Worm (Caenorhabditis elegans): Measurements from ENCODE around the gene idpp-4.

The idpp-4 gene

DNA sequence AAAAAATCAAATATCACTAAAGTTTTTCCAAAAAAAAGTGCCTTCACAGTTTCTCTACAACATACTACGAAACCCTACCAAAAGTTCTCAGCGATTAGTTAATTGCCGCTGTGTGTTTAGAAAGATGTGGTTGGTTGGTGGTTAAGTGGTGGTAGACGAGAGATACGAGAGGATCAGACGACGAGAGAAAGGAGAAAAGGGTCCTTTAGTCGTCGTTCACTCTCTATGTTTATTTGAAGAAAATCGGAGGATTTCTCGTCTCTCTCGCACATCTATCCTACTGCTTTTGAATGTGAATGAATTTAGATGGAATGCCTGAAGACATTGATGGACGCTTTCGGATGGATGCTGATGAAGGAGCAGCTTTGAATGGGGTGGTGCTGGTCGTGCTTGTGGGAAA, 49.6 kb downstream of the idpp-4 start (continued):
- TF ChIP-seq lin-39 (tag; optimal IDR thresholded peaks at IDR 0.05) (no peak), elt-3 (tag; optimal IDR thresholded peaks at IDR 0.05) (no peak), lsy-2 (tag; optimal IDR thresholded peaks at IDR 0.05) (no peak), tlp-1 (tag; optimal IDR thresholded peaks at IDR 0.05) (no peak)

- TF ChIP-seq egl-13 (tag; optimal IDR thresholded peaks at IDR 0.05), result no peak
- peak; percentile 8 for TF ChIP-seq elt-2 (tag; optimal IDR thresholded peaks at IDR 0.05)
Observed at ce11 chrII:10373016-10373415, 51.8 kb downstream of the idpp-4 start.

- TF ChIP-seq snu-23 (GFP tag; optimal IDR thresholded peaks at IDR 0.05) (peak; percentile 10), ztf-11 (tag; optimal IDR thresholded peaks at IDR 0.05) (peak in 1 of 2 experiments; percentile 15), mep-1 (tag; optimal IDR thresholded peaks at IDR 0.05) (peak; percentile 26), aha-1 (tag; optimal IDR thresholded peaks at IDR 0.05) (no peak), nhr-90 (tag; optimal IDR thresholded peaks at IDR 0.05; ENCODE audit: poor library complexity) (no peak), swsn-7 (tag; optimal IDR thresholded peaks at IDR 0.05) (peak; percentile 13), ceh-8 (GFP tag; optimal IDR thresholded peaks at IDR 0.05) (peak; percentile 38), F16B12.6 (tag; optimal IDR thresholded peaks at IDR 0.05) (no peak), efl-3 (GFP tag; optimal IDR thresholded peaks at IDR 0.05) (no peak), C34B4.2 (tag; optimal IDR thresholded peaks at IDR 0.05) (no peak), dsc-1 (tag; optimal IDR thresholded peaks at IDR 0.05) (peak; percentile 9), tbx-2 (tag; optimal IDR thresholded peaks at IDR 0.05) (no peak), pax-3 (tag; optimal IDR thresholded peaks at IDR 0.05) (no peak), lin-14 (GFP tag; optimal IDR thresholded peaks at IDR 0.05) (peak; percentile 68), nhr-47 (tag; optimal IDR thresholded peaks at IDR 0.05) (peak; percentile 13), blmp-1 (tag; optimal IDR thresholded peaks at IDR 0.05) (peak; percentile 38), tlp-1 (tag; optimal IDR thresholded peaks at IDR 0.05) (no peak), sptf-1 (tag; optimal IDR thresholded peaks at IDR 0.05) (no peak), lsy-2 (tag; optimal IDR thresholded peaks at IDR 0.05) (peak in 1 of 2 experiments; percentile 9)
Observed at ce11 chrII:10373536-10374169, 52.4 kb downstream of the idpp-4 start.

Measured in whole organism, L1 larva.